Fruit fly (Drosophila melanogaster): ENCODE results near the gene CG32579.

Gene CG32579

dm6 chrX:16372492-16373350, 49.6 kb downstream of the CG32579 start, which contains the start of gene Fur2 (continued):
- no peak for TF ChIP-seq lmd (GFP tag; IDR thresholded peaks at IDR 0.05)

dm6 chrX:16373541-16373940, 50.5 kb downstream of the CG32579 start:
- TF ChIP-seq nom (GFP tag; optimal IDR thresholded peaks at IDR 0.05) (peak; percentile 52), CG2199 (GFP tag; IDR thresholded peaks at IDR 0.05) (peak; percentile 78; the same call in 1 of the 3 replicates), Fer1 (GFP tag; optimal IDR thresholded peaks at IDR 0.05) (no peak), Med (GFP tag) (peak; percentile 67), Drgx (GFP tag; IDR thresholded peaks at IDR 0.05) (peak; percentile 67), chinmo (GFP tag; IDR thresholded peaks at IDR 0.05; ENCODE audit: partially characterized antibody) (0 out of 4 replicates have a peak, but pooled peaks have one; percentile 33), CG2712 (tag; optimal IDR thresholded peaks at IDR 0.05) (no peak), CG32767 (GFP tag; IDR thresholded peaks at IDR 0.05) (0 out of 2 replicates have a peak, but pooled peaks have one; percentile 27), row (GFP tag; IDR thresholded peaks at IDR 0.05) (0 out of 3 replicates have a peak, but pooled peaks have one; percentile 12), CG30020 (tag; optimal IDR thresholded peaks at IDR 0.05) (peak; percentile 41)

dm6 chrX:16374059-16374458, 51.0 kb downstream of the CG32579 start:
- TF ChIP-seq pho (GFP tag; optimal IDR thresholded peaks at IDR 0.05) (no peak), Dll (GFP tag; IDR thresholded peaks at IDR 0.05; ENCODE audit: partially characterized antibody) (no peak), insv (GFP tag; optimal IDR thresholded peaks at IDR 0.05) (peak in 1 of 2 experiments; percentile 40), pita (GFP tag; optimal IDR thresholded peaks at IDR 0.05) (no peak), Elba2 (GFP tag; optimal IDR thresholded peaks at IDR 0.05) (peak; percentile 53), twi (tag; optimal IDR thresholded peaks at IDR 0.05) (no peak), CG12219 (GFP tag; optimal IDR thresholded peaks at IDR 0.05) (no peak), vvl (GFP tag; IDR thresholded peaks at IDR 0.05) (peak; percentile 39; the same call in 1 of the 2 replicates), CG13424 (tag; optimal IDR thresholded peaks at IDR 0.05) (no peak), Optix (GFP tag; IDR thresholded peaks at IDR 0.05) (no peak), jigr1 (GFP tag; IDR thresholded peaks at IDR 0.05) (no peak), trem (tag; optimal IDR thresholded peaks at IDR 0.05) (no peak), exex (tag; optimal IDR thresholded peaks at IDR 0.05) (no peak), crol (GFP tag; IDR thresholded peaks at IDR 0.05) (no peak)
